Fruit fly (Drosophila melanogaster): Measurements from ENCODE around the gene Polr1C.

DNA sequence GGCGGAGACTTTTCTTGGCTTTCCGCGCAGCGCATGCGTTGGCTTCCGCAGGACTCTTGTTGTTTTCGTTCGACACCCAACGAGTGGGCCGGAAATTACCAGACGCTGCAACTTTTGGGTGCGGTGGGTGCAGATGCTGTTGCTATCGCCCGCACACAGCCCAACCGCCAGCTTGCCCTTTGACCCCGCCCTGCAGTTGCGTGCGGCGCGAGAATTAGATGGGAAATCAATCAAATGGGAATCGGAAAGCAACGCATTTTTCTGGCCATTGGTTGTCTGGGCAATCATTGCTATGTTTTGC is 36.6 kb downstream of the Polr1C start:
- no peak for TF ChIP-seq CG15710 (tag; optimal IDR thresholded peaks at IDR 0.05)
- no peak for TF ChIP-seq rn (GFP tag; IDR thresholded peaks at IDR 0.05)
- TF ChIP-seq CG17806 (tag; optimal IDR thresholded peaks at IDR 0.05) = no peak
